Worm (Caenorhabditis elegans): ENCODE data around the gene F41G3.3.

F41G3.3 gene

ce11 chrII:6783377-6783829 is 27.1 kb downstream of the F41G3.3 start, which contains the start of gene gldi-2:
Gene gldi-2, plus strand, starts transcription at chrII:6783427.
- TF ChIP-seq swsn-7 (tag; optimal IDR thresholded peaks at IDR 0.05): no peak

DNA sequence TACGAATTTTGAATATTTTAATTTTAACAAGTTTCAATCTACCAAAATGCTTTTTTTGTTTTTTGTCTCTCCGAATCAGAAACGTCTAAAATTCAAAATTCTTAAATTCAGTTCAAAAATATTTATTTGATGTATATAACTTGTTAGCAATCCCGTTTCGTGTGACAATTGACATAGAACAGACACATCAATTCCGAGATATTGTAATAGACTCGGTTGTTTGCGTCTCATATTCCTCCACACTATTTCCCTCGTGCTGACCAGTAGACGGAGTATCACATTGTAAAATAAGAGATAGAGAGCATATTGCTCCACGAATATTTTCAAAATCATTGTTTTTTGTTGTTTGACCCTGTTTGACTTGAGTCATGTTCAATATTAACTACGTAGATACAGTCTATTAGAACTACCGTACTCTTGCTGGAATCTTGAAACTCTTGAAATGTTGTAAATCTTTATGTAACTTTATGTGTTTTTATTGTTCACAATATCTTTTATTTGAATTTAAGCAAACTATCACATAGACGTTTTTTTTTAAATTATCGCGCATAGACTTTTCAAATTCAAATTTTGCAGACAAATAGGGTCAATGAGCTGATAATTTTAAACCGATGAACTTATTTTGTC is 32.5 kb downstream of the F41G3.3 start, which contains the start of gene T13C2.3:
T13C2.3 (plus strand) TSS at position 577 of the 627 bp plus-strand sequence.
- TF ChIP-seq nhr-77 (tag; optimal IDR thresholded peaks at IDR 0.05) (no peak), rnt-1 (tag; optimal IDR thresholded peaks at IDR 0.05) (peak; percentile 6), tbx-2 (tag; optimal IDR thresholded peaks at IDR 0.05) (no peak), efl-1 (optimal IDR thresholded peaks at IDR 0.05) (no peak), efl-1 (GFP tag; optimal IDR thresholded peaks at IDR 0.05 in 1 of 2) (peak in 1 of 2 experiments; percentile 9), lin-14 (GFP tag; optimal IDR thresholded peaks at IDR 0.05) (peak; percentile 31), irx-1 (tag; optimal IDR thresholded peaks at IDR 0.05) (no peak)

ce11 chrII:6791891-6792290 is 35.6 kb downstream of the F41G3.3 start, which contains the start of gene T13C2.2:
Gene T13C2.2, plus strand, starts transcription at chrII:6792191.
- TF ChIP-seq nhr-90 (tag; optimal IDR thresholded peaks at IDR 0.05; ENCODE audit: poor library complexity): no peak
- TF ChIP-seq ceh-63 (GFP tag; optimal IDR thresholded peaks at IDR 0.05): no peak
- TF ChIP-seq unc-62 (GFP tag; optimal IDR thresholded peaks at IDR 0.05): no peak
- no peak for TF ChIP-seq aha-1 (tag; optimal IDR thresholded peaks at IDR 0.05)
- no peak for TF ChIP-seq mdl-1 (tag; optimal IDR thresholded peaks at IDR 0.05)
- no peak for TF ChIP-seq ceh-82 (tag; optimal IDR thresholded peaks at IDR 0.05)
- peak; percentile 52 for TF ChIP-seq blmp-1 (tag; optimal IDR thresholded peaks at IDR 0.05)

- TF ChIP-seq snu-23 (GFP tag; optimal IDR thresholded peaks at IDR 0.05): peak; percentile 38
- TF ChIP-seq xbp-1 (tag; optimal IDR thresholded peaks at IDR 0.05): no peak
- no peak for TF ChIP-seq ces-1 (GFP tag; optimal IDR thresholded peaks at IDR 0.05)
- TF ChIP-seq lin-35 (GFP tag; optimal IDR thresholded peaks at IDR 0.05): peak in 1 of 2 experiments; percentile 39
- peak in 1 of 2 experiments; percentile 19 for TF ChIP-seq lsy-2 (tag; optimal IDR thresholded peaks at IDR 0.05)
- TF ChIP-seq unc-98 (GFP tag; IDR thresholded peaks at IDR 0.05): no peak
- TF ChIP-seq nhr-90 (tag; optimal IDR thresholded peaks at IDR 0.05; ENCODE audit: poor library complexity): peak; percentile 0
- TF ChIP-seq mep-1 (tag; optimal IDR thresholded peaks at IDR 0.05): peak; percentile 12
- peak; percentile 47 for TF ChIP-seq nhr-20 (tag; optimal IDR thresholded peaks at IDR 0.05)
- TF ChIP-seq mdl-1 (tag; optimal IDR thresholded peaks at IDR 0.05): peak in 1 of 2 experiments; percentile 24
- peak; percentile 14 for TF ChIP-seq rnt-1 (tag; optimal IDR thresholded peaks at IDR 0.05)
- TF ChIP-seq irx-1 (tag; optimal IDR thresholded peaks at IDR 0.05): no peak
- TF ChIP-seq efl-1 (optimal IDR thresholded peaks at IDR 0.05): peak; percentile 5
- TF ChIP-seq efl-1 (GFP tag; optimal IDR thresholded peaks at IDR 0.05 in 1 of 2): no peak
- TF ChIP-seq elt-3 (tag; optimal IDR thresholded peaks at IDR 0.05): peak in 1 of 6 experiments; percentile 52
- peak; percentile 67 for TF ChIP-seq blmp-1 (tag; optimal IDR thresholded peaks at IDR 0.05)
- peak; percentile 30 for TF ChIP-seq elt-2 (tag; optimal IDR thresholded peaks at IDR 0.05)
- TF ChIP-seq nhr-71 (tag; optimal IDR thresholded peaks at IDR 0.05): peak; percentile 22
- TF ChIP-seq unc-62 (GFP tag; optimal IDR thresholded peaks at IDR 0.05): no peak
- TF ChIP-seq lin-14 (GFP tag; optimal IDR thresholded peaks at IDR 0.05): peak; percentile 81
- no peak for TF ChIP-seq ztf-11 (tag; optimal IDR thresholded peaks at IDR 0.05)
These were observed 43.9 kb downstream of the F41G3.3 start, which contains the start of gene F31E8.4 for ce11 chrII:6800104-6800711. Gene F31E8.4, minus strand, starts transcription at chrII:6800154.

- TF ChIP-seq nhr-85 (tag) (no peak), nhr-19 (GFP tag; conservative IDR thresholded peaks at IDR 0.05) (no peak), nhr-28 (tag; optimal IDR thresholded peaks at IDR 0.05) (no peak)
These were observed 44.9 kb downstream of the F41G3.3 start for ce11 chrII:6801262-6801661.
